Worm (Caenorhabditis elegans) whole organism, mixed stage, embryonic: ENCODE measurements around the gene twf-2.

Experiments used
- elt-3 ChIP-seq: fragments of 150-350 bp; optimal IDR thresholded peaks from 2 replicates; lab custom pipeline; 2014; ENCODE audit warnings: missing biosample characterization, missing genetic modification characterization
- lin-13 ChIP-seq: fragments of 150-350 bp; optimal IDR thresholded peaks from 2 replicates; lab custom pipeline; 2014; ENCODE audit warnings: missing biosample characterization, missing genetic modification characterization
- mep-1 ChIP-seq: fragments of 150-350 bp; optimal IDR thresholded peaks from 2 replicates; lab custom pipeline; 2017; ENCODE audit warnings: missing biosample characterization, missing genetic modification reagents, missing genetic modification characterization, inconsistent platforms
- nhr-237 ChIP-seq: fragments of 150-350 bp; optimal IDR thresholded peaks from 2 replicates; lab custom pipeline; 2014; ENCODE audit warnings: missing biosample characterization, missing genetic modification characterization
- nhr-28 ChIP-seq: fragments of 150-350 bp; optimal IDR thresholded peaks from 2 replicates; lab custom pipeline; 2014; ENCODE audit warnings: missing biosample characterization, missing genetic modification characterization
- nhr-76 ChIP-seq: sonication (generic microtip); optimal IDR thresholded peaks from 2 replicates; lab custom pipeline; 2017; ENCODE audit warnings: missing biosample characterization, missing genetic modification characterization
- pha-4 ChIP-seq: fragments of 150-350 bp; optimal IDR thresholded peaks from 2 replicates; lab custom pipeline; 2018; ENCODE audit warnings: missing biosample characterization, missing genetic modification reagents, missing genetic modification characterization
- snpc-4 ChIP-seq: fragments of 150-350 bp; optimal IDR thresholded peaks from 2 replicates; lab custom pipeline; 2014; ENCODE audit warnings: missing biosample characterization, missing genetic modification characterization
- sptf-1 ChIP-seq: sonication (generic microtip); optimal IDR thresholded peaks from 2 replicates; lab custom pipeline; 2017; ENCODE audit warnings: mild to moderate bottlenecking, missing genetic modification characterization, moderate library complexity, missing compliant biosample characterization
- unc-62 ChIP-seq: fragments of 150-350 bp; optimal IDR thresholded peaks from 2 replicates; lab custom pipeline; 2014; ENCODE audit warnings: missing biosample characterization, missing genetic modification reagents, missing genetic modification characterization

ce11 chrX:16414572-16414971 lies 31.4 kb upstream of the twf-2 start:
- no peak for TF ChIP-seq snpc-4 (tag; lab: Kevin White, UChicago)
- no peak for TF ChIP-seq pha-4
- TF ChIP-seq nhr-76 (tag; lab: Kevin White, UChicago), result no peak
- no peak for TF ChIP-seq unc-62 (GFP tag; lab: Kevin White, UChicago)
- TF ChIP-seq elt-3 (tag; lab: Kevin White, UChicago), result no peak
- TF ChIP-seq lin-13 (tag; lab: Kevin White, UChicago), result no peak
- TF ChIP-seq nhr-28 (tag; lab: Kevin White, UChicago), result no peak
- no peak for TF ChIP-seq mep-1 (tag; lab: Kevin White, UChicago)
- TF ChIP-seq sptf-1 (tag; lab: Kevin White, UChicago), result peak; percentile 54
- TF ChIP-seq nhr-237, result no peak
